Worm (Caenorhabditis elegans): Measurements from ENCODE around the gene F55F1.2.

DNA sequence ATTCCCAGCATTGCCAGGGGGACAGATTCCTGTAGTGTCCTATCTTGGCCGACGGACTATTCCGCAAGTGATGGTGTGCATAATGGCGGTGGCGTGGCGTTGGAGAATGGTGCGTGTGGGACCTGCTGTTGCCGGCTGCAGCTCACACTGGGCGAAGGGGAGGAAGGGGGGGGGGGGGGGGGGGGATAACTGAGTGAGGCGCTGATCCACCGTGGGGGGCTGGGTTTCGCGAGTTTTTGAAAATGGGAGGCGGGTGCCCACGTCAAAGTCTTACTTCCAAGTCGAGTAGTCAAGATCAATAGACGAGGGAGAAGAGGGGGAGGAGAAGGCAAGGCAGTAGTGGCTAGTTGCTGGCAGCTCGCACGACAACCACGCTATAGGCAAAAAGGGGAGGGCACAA is 38.4 kb downstream of the F55F1.2 start:
- no peak for TF ChIP-seq Y95B8A.8 (GFP tag; IDR thresholded peaks at IDR 0.05)
- no peak for TF ChIP-seq ceh-91 (GFP tag; IDR thresholded peaks at IDR 0.05)
- TF ChIP-seq F52B5.7 (tag; optimal IDR thresholded peaks at IDR 0.05), result no peak
- TF ChIP-seq sea-2 (GFP tag; IDR thresholded peaks at IDR 0.05), result no peak
- no peak for TF ChIP-seq let-526 (GFP tag; IDR thresholded peaks at IDR 0.05)
- TF ChIP-seq lin-35 (GFP tag; optimal IDR thresholded peaks at IDR 0.05), result no peak
- TF ChIP-seq lir-1 (GFP tag; conservative IDR thresholded peaks at IDR 0.05), result no peak
- TF ChIP-seq madf-6 (GFP tag; IDR thresholded peaks at IDR 0.05), result no peak
- no peak for TF ChIP-seq F49E8.2 (tag; optimal IDR thresholded peaks at IDR 0.05; ENCODE audit: insufficient read depth)

All from whole organism, young adult.